Worm (Caenorhabditis elegans): Measurements from ENCODE around the gene ebp-2.

ce11 chrII:11471916-11472315 lies 29.4 kb downstream of the ebp-2 start, which contains the start of gene mfn-1:
- TF ChIP-seq ceh-28 (tag; optimal IDR thresholded peaks at IDR 0.05) (no peak), jun-1 (tag; optimal IDR thresholded peaks at IDR 0.05) (no peak), ztf-4 (tag; optimal IDR thresholded peaks at IDR 0.05) (no peak), nhr-11 (tag; optimal IDR thresholded peaks at IDR 0.05) (no peak), nhr-28 (tag; optimal IDR thresholded peaks at IDR 0.05) (no peak)
